Fruit fly (Drosophila melanogaster): ENCODE measurements around the gene Bili.

dm6 chr3R:25126823-25127222 lies 4.3 kb upstream of the Bili start:
- TF ChIP-seq CG7368 (GFP tag; optimal IDR thresholded peaks at IDR 0.05) (no peak), CG3032 (tag; optimal IDR thresholded peaks at IDR 0.05) (no peak), OdsH (GFP tag; optimal IDR thresholded peaks at IDR 0.05) (no peak), fd85E (GFP tag; optimal IDR thresholded peaks at IDR 0.05) (no peak)

Data from whole organism, prepupa.